Worm (Caenorhabditis elegans) whole organism, young adult: ENCODE measurements around the gene C24H10.2.

ENCODE experiments used
- mcd-1 ChIP-seq: fragments of 200-800 bp; sonication (Bioruptor generic); IDR thresholded peaks from 2 replicates; pipeline ENCODE4 v1.3.6; 2022; ENCODE audit warnings: missing genetic modification reagents, missing genetic modification characterization, missing compliant biosample characterization
- nfya-1 ChIP-seq: sonication (generic microtip); optimal IDR thresholded peaks from 2 replicates; lab custom pipeline; 2017; ENCODE audit warnings: antibody characterized with exemption, missing compliant biosample characterization, missing genetic modification characterization, borderline replicate concordance; ENCODE audit not compliant: insufficient read depth
- nhr-179 ChIP-seq: sonication (generic microtip); optimal IDR thresholded peaks from 2 replicates; lab custom pipeline; 2016; ENCODE audit warnings: mild to moderate bottlenecking, missing genetic modification characterization, missing compliant biosample characterization
- snpc-4 ChIP-seq, 5 experiments: fragments of 150-350 bp in 1 of 5; sonication (generic microtip) in 4 of 5; optimal IDR thresholded peaks; 2 replicates each; lab custom pipeline; 2014 to 2018; ENCODE audit warnings: missing genetic modification characterization in 5 of 5, missing biosample characterization in 3 of 5, antibody characterized with exemption in 2 of 5, mild to moderate bottlenecking in 2 of 5, missing compliant biosample characterization in 2 of 5, missing genotype in 2 of 5, moderate library complexity in 2 of 5, missing genetic modification reagents in 1 of 5

DNA sequence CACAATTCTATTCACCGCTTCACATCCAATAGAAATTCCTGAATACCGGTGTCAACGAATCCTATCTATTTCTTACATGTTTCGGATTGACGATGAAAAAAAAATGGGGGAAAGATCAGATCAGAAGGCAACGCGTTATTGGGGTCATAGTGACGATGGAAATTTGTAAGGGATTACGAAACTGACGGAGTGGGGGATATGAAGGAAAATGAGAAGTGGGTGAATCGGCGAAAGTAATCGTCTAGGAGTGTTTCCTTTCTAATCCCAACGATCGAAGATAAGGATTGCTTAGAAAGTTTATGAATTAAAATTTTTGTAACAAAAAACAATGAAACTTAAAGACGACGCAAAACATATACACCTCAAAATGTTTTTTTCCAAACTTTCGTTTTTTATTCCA is 34.5 kb downstream of the C24H10.2 start:
- TF ChIP-seq snpc-4 (GFP tag; optimal IDR thresholded peaks at IDR 0.05; lab: Kevin White, UChicago) = no peak
- TF ChIP-seq snpc-4 (tag; optimal IDR thresholded peaks at IDR 0.05; lab: Kevin White, UChicago) = no peak
- no peak for TF ChIP-seq nfya-1 (tag; lab: Kevin White, UChicago)
- no peak for TF ChIP-seq mcd-1 (GFP tag; lab: Robert Waterston, UW)
- no peak for TF ChIP-seq nhr-179 (tag; lab: Kevin White, UChicago)
